Fruit fly (Drosophila melanogaster) whole organism, embryonic: Measurements from ENCODE around the gene Ugt316A1.

Experiments
- Atf3 ChIP-seq: fragments of 200-800 bp; sonication (Bioruptor generic); optimal IDR thresholded peaks from 3 replicates; lab custom pipeline; 2016; ENCODE audit warnings: missing biosample characterization, missing genetic modification characterization
- B-H1 ChIP-seq: fragments of 200-800 bp; sonication (Bioruptor generic); IDR thresholded peaks from 3 replicates; pipeline ENCODE4 v1.3.6; 2022; ENCODE audit warnings: missing biosample characterization, missing genetic modification characterization
- Bgb ChIP-seq: fragments of 200-800 bp; sonication (Bioruptor generic); IDR thresholded peaks from 2 replicates; pipeline ENCODE4 v1.3.6; 2022; ENCODE audit warnings: missing biosample characterization, missing genetic modification characterization; ENCODE audit not compliant: partially characterized antibody
- CG10267 ChIP-seq: fragments of 200-800 bp; sonication (Bioruptor generic); optimal IDR thresholded peaks from 2 replicates; lab custom pipeline; 2018; ENCODE audit warnings: missing biosample characterization, mild to moderate bottlenecking, missing genetic modification characterization, moderate library complexity
- CG13624 ChIP-seq: fragments of 200-800 bp; sonication (Bioruptor generic); optimal IDR thresholded peaks from 2 replicates; lab custom pipeline; 2016; ENCODE audit warnings: missing biosample characterization, missing genetic modification characterization
- CG14050 ChIP-seq: fragments of 200-800 bp; sonication (Bioruptor generic); IDR thresholded peaks from 3 replicates; pipeline ENCODE4 v1.3.6; 2022; ENCODE audit warnings: missing biosample characterization, missing genetic modification characterization
- CG15479 ChIP-seq: fragments of 200-800 bp; sonication (Bioruptor generic); optimal IDR thresholded peaks from 3 replicates; lab custom pipeline; 2019; ENCODE audit warnings: missing biosample characterization, mild to moderate bottlenecking, missing genetic modification characterization, moderate library complexity
- CG17186 ChIP-seq: fragments of 200-800 bp; sonication (Bioruptor generic); optimal IDR thresholded peaks from 3 replicates; lab custom pipeline; 2017; ENCODE audit warnings: missing biosample characterization, missing genetic modification reagents, missing genetic modification characterization
- CG18476 ChIP-seq: fragments of 200-800 bp; sonication (Bioruptor generic); optimal IDR thresholded peaks from 2 replicates; lab custom pipeline; 2016; ENCODE audit warnings: missing biosample characterization, mild to moderate bottlenecking, missing genetic modification characterization
- CG30431 ChIP-seq: fragments of 200-800 bp; sonication (Bioruptor generic); optimal IDR thresholded peaks from 2 replicates; lab custom pipeline; 2017; ENCODE audit warnings: missing biosample characterization, missing genetic modification characterization
- CG31224 ChIP-seq: fragments of 200-800 bp; sonication (Bioruptor generic); IDR thresholded peaks from 2 replicates; pipeline ENCODE4 v1.3.6; 2022; ENCODE audit warnings: missing biosample characterization, missing genetic modification characterization
- CG32772 ChIP-seq: fragments of 200-800 bp; sonication (Bioruptor generic); IDR thresholded peaks from 2 replicates; pipeline ENCODE4 v1.3.6; 2022; ENCODE audit warnings: missing biosample characterization, missing genetic modification characterization
- CG33213 ChIP-seq: fragments of 200-800 bp; sonication (Bioruptor generic); optimal IDR thresholded peaks from 3 replicates; lab custom pipeline; 2016; ENCODE audit warnings: missing biosample characterization, missing genetic modification characterization
- CG43689 ChIP-seq: fragments of 200-800 bp; sonication (Bioruptor generic); IDR thresholded peaks from 2 replicates; pipeline ENCODE4 v1.3.6; 2022; ENCODE audit warnings: missing biosample characterization, missing genetic modification characterization
- CG4424 ChIP-seq: fragments of 200-800 bp; sonication (Bioruptor generic); optimal IDR thresholded peaks from 3 replicates; lab custom pipeline; 2016; ENCODE audit warnings: missing biosample characterization, missing genetic modification characterization
- CG6791 ChIP-seq: fragments of 200-800 bp; sonication (Bioruptor generic); IDR thresholded peaks from 3 replicates; pipeline ENCODE4 v1.3.6; 2022; ENCODE audit warnings: missing biosample characterization, missing genetic modification characterization; ENCODE audit not compliant: partially characterized antibody
- CG7987 ChIP-seq: fragments of 200-800 bp; sonication (Bioruptor generic); optimal IDR thresholded peaks from 2 replicates; lab custom pipeline; 2018; ENCODE audit warnings: missing biosample characterization, mild to moderate bottlenecking, missing genetic modification characterization, moderate library complexity
- CG8281 ChIP-seq: fragments of 200-800 bp; sonication (Bioruptor generic); optimal IDR thresholded peaks from 2 replicates; lab custom pipeline; 2018; ENCODE audit warnings: missing biosample characterization, mild to moderate bottlenecking, missing genetic modification characterization, moderate library complexity
- CG8944 ChIP-seq: fragments of 200-800 bp; sonication (Bioruptor generic); optimal IDR thresholded peaks from 3 replicates; lab custom pipeline; 2016; ENCODE audit warnings: missing biosample characterization, missing genetic modification characterization
- CG9817 ChIP-seq: fragments of 200-800 bp; sonication (Bioruptor generic); optimal IDR thresholded peaks from 2 replicates; lab custom pipeline; 2018; ENCODE audit warnings: missing biosample characterization, mild to moderate bottlenecking, missing genetic modification characterization, moderate library complexity
- CrebB ChIP-seq: fragments of 200-800 bp; sonication (Bioruptor generic); optimal IDR thresholded peaks from 3 replicates; lab custom pipeline; 2018; ENCODE audit warnings: missing biosample characterization, mild to moderate bottlenecking, missing genetic modification characterization
- Dref ChIP-seq: fragments of 200-800 bp; sonication (Bioruptor generic); IDR thresholded peaks from 2 replicates; pipeline ENCODE4 v1.3.6; 2022; ENCODE audit warnings: missing biosample characterization, missing genetic modification characterization
- Elba2 ChIP-seq: fragments of 200-800 bp; sonication (Bioruptor generic); optimal IDR thresholded peaks from 3 replicates; lab custom pipeline; 2016; ENCODE audit warnings: missing biosample characterization, missing genetic modification characterization
- HHEX ChIP-seq: fragments of 200-800 bp; sonication (Bioruptor generic); optimal IDR thresholded peaks from 3 replicates; lab custom pipeline; 2017; ENCODE audit warnings: missing biosample characterization, mild to moderate bottlenecking, missing genetic modification characterization, missing genetic modification reagents
- Hand ChIP-seq: fragments of 200-800 bp; sonication (Bioruptor generic); optimal IDR thresholded peaks from 2 replicates; lab custom pipeline; 2017; ENCODE audit warnings: mild to moderate bottlenecking, missing biosample characterization, missing genetic modification reagents, missing genetic modification characterization
- Hey ChIP-seq: fragments of 200-800 bp; sonication (Bioruptor generic); optimal IDR thresholded peaks from 3 replicates; lab custom pipeline; 2018; ENCODE audit warnings: missing biosample characterization, mild to moderate bottlenecking, missing genetic modification characterization
- Lpt ChIP-seq: fragments of >200 bp; optimal IDR thresholded peaks from 2 replicates; lab custom pipeline; 2018; ENCODE audit warnings: missing biosample characterization, missing genetic modification characterization
- NFAT ChIP-seq: fragments of 200-800 bp; sonication (Bioruptor generic); IDR thresholded peaks from 2 replicates; pipeline ENCODE4 v1.3.6; 2022; ENCODE audit warnings: missing biosample characterization, missing genetic modification characterization
- Pdp1 ChIP-seq, 2 experiments: fragments of 200-800 bp; sonication (Bioruptor generic); optimal IDR thresholded peaks; 3 replicates each; lab custom pipeline; 2016; ENCODE audit warnings: missing biosample characterization in 2 of 2, missing genetic modification characterization in 2 of 2, mild to moderate bottlenecking in 1 of 2, moderate library complexity in 1 of 2
- Ravus ChIP-seq: fragments of 200-800 bp; sonication (Bioruptor generic); IDR thresholded peaks from 2 replicates; pipeline ENCODE4 v1.3.6; 2022; ENCODE audit warnings: missing biosample characterization, missing genetic modification characterization
- Six4 ChIP-seq: fragments of 200-800 bp; sonication (Bioruptor generic); optimal IDR thresholded peaks from 2 replicates; lab custom pipeline; 2016; ENCODE audit warnings: missing biosample characterization, missing genetic modification characterization
- Sry-β ChIP-seq: fragments of 200-800 bp; sonication (Bioruptor generic); optimal IDR thresholded peaks from 2 replicates; lab custom pipeline; 2018; ENCODE audit warnings: missing biosample characterization, mild to moderate bottlenecking, missing genetic modification characterization, moderate library complexity
- Trl ChIP-seq, 3 experiments: fragments of >200 bp in 2 of 3; fragments of 200-800 bp in 1 of 3; sonication (Bioruptor generic) in 1 of 3; optimal IDR thresholded peaks; 2 replicates in 1 of 3; 3 replicates in 2 of 3; lab custom pipeline; 2016 to 2017; ENCODE audit warnings: missing biosample characterization in 1 of 3, missing genetic modification characterization in 1 of 3
- abd-A ChIP-seq: fragments of 200-800 bp; sonication (Bioruptor generic); optimal IDR thresholded peaks from 3 replicates; lab custom pipeline; 2019; ENCODE audit warnings: missing biosample characterization, mild to moderate bottlenecking, missing genetic modification characterization, moderate library complexity
- cad ChIP-seq: fragments of >200 bp; optimal IDR thresholded peaks from 2 replicates; lab custom pipeline; 2017; ENCODE audit warnings: missing biosample characterization, missing genetic modification characterization
- dpn ChIP-seq, 2 experiments: fragments of 200-800 bp; sonication (Bioruptor generic); optimal IDR thresholded peaks; 3 replicates each; lab custom pipeline; 2016; ENCODE audit warnings: missing biosample characterization in 2 of 2, missing genetic modification characterization in 2 of 2
- eve ChIP-seq, 2 experiments: fragments of >200 bp; optimal IDR thresholded peaks; 2 replicates each; lab custom pipeline; 2017; ENCODE audit warnings: missing biosample characterization in 2 of 2, missing genetic modification characterization in 2 of 2
- fu2 ChIP-seq: fragments of 200-800 bp; sonication (Bioruptor generic); optimal IDR thresholded peaks from 2 replicates; lab custom pipeline; 2016; ENCODE audit warnings: missing biosample characterization, missing genetic modification characterization
- gro ChIP-seq: fragments of 200-800 bp; sonication (Bioruptor generic); optimal IDR thresholded peaks from 2 replicates; lab custom pipeline; 2016; ENCODE audit warnings: missing biosample characterization, missing genetic modification characterization
- lbe ChIP-seq: fragments of 200-800 bp; sonication (Bioruptor generic); optimal IDR thresholded peaks from 2 replicates; lab custom pipeline; 2016; ENCODE audit warnings: missing biosample characterization, mild to moderate bottlenecking, missing genetic modification characterization
- phol ChIP-seq: fragments of 200-800 bp; sonication (Bioruptor generic); optimal IDR thresholded peaks from 3 replicates; lab custom pipeline; 2018; ENCODE audit warnings: missing biosample characterization, mild to moderate bottlenecking, missing genetic modification characterization, moderate library complexity
- repo ChIP-seq: fragments of 200-800 bp; sonication (Bioruptor generic); optimal IDR thresholded peaks from 2 replicates; lab custom pipeline; 2016; ENCODE audit warnings: missing biosample characterization, missing genetic modification characterization
- sim ChIP-seq: fragments of 200-800 bp; sonication (Bioruptor generic); IDR thresholded peaks from 2 replicates; pipeline ENCODE4 v1.3.6; 2022; ENCODE audit warnings: missing biosample characterization, missing genetic modification characterization
- sna ChIP-seq: fragments of 200-800 bp; sonication (Bioruptor generic); IDR thresholded peaks from 2 replicates; pipeline ENCODE4 v1.3.6; 2022; ENCODE audit warnings: missing biosample characterization, missing genetic modification characterization; ENCODE audit not compliant: partially characterized antibody
- sob ChIP-seq: fragments of 200-800 bp; sonication (Bioruptor generic); IDR thresholded peaks from 2 replicates; pipeline ENCODE4 v1.3.6; 2022; ENCODE audit warnings: missing biosample characterization, missing genetic modification characterization
- sqz ChIP-seq: fragments of 200-800 bp; sonication (Bioruptor generic); optimal IDR thresholded peaks from 3 replicates; lab custom pipeline; 2018; ENCODE audit warnings: missing biosample characterization, mild to moderate bottlenecking, missing genetic modification characterization
- vnd ChIP-seq: fragments of 200-800 bp; sonication (Bioruptor generic); IDR thresholded peaks from 3 replicates; pipeline ENCODE4 v1.3.6; 2022; ENCODE audit warnings: missing biosample characterization, missing genetic modification characterization; ENCODE audit not compliant: partially characterized antibody
- wdn ChIP-seq: fragments of 200-800 bp; sonication (Bioruptor generic); IDR thresholded peaks from 2 replicates; pipeline ENCODE4 v1.3.6; 2022; ENCODE audit warnings: missing biosample characterization, missing genetic modification characterization
- zen2 ChIP-seq: fragments of 200-800 bp; sonication (Bioruptor generic); IDR thresholded peaks from 3 replicates; pipeline ENCODE4 v1.3.6; 2022; ENCODE audit warnings: missing biosample characterization, missing genetic modification characterization; ENCODE audit not compliant: partially characterized antibody
- zfh1 ChIP-seq: fragments of 200-800 bp; sonication (Bioruptor generic); IDR thresholded peaks from 3 replicates; pipeline ENCODE4 v1.3.6; 2022; ENCODE audit warnings: missing biosample characterization, missing genetic modification characterization

Ugt316A1 gene

DNA sequence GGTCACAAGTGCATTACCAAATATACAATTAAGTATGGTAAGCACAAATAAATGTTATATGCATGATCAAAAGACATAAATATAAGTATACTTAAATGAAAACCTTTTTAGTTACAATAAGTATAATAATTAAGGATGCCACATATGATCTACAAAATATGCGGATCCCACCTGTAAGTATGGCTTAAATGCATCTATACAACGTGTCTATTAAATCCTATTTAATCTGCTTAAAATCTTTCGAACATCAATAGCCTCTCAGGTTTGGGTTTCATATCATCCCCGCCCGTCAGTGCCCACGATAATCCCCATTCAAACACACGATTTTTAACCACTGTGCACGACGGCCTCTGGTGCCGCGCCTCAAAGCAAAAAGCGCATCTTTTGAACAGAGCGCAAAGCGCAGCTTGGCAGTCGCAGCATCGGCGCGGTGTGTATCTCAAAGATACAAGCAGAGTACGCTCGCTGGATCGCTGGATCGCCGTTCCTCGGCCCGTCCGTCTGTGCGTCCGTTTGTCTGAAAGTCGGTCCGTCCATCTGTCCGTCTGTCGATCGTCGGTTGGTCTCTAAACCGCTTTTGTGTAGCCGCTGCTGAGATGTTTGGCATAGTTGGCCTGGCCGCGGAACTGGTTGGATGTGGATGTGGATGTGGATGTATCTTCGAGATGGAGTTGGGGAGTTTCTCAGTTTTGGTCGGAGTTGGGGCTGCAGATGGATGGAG, 20.8 kb downstream of the Ugt316A1 start (continued):
- TF ChIP-seq Dref (GFP tag; lab: Robert Waterston, UW) (no peak), abd-A (tag; lab: Kevin White, UChicago) (no peak), CG33213 (GFP tag; lab: Kevin White, UChicago) (no peak), CG15479 (GFP tag; lab: Kevin White, UChicago) (no peak), CG8281 (tag; lab: Kevin White, UChicago) (no peak), Elba2 (GFP tag; lab: Kevin White, UChicago) (no peak), Sry-β (GFP tag; lab: Kevin White, UChicago) (no peak), zfh1 (GFP tag; lab: Robert Waterston, UW) (no peak), CG7987 (GFP tag; lab: Kevin White, UChicago) (no peak), Ravus (GFP tag; lab: Robert Waterston, UW) (no peak), gro (GFP tag; lab: Kevin White, UChicago) (no peak), Six4 (no peak), Trl (optimal IDR thresholded peaks at IDR 0.05; lab: Kevin White, UChicago) (no peak), Trl (GFP tag; optimal IDR thresholded peaks at IDR 0.05; lab: Kevin White, UChicago) (no peak), dpn (GFP tag; optimal IDR thresholded peaks at IDR 0.05; lab: Kevin White, UChicago) (no peak), CG14050 (GFP tag; lab: Robert Waterston, UW) (no peak), phol (tag; lab: Kevin White, UChicago) (peak; percentile 38), CG8944 (no peak), CG30431 (GFP tag; lab: Kevin White, UChicago) (no peak), CG32772 (GFP tag; lab: Robert Waterston, UW) (no peak), repo (GFP tag; lab: Kevin White, UChicago) (no peak), Atf3 (GFP tag; lab: Kevin White, UChicago) (no peak), CG13624 (GFP tag; lab: Kevin White, UChicago) (no peak), CrebB (tag; lab: Kevin White, UChicago) (no peak), zen2 (no peak), Hey (tag; lab: Kevin White, UChicago) (no peak), Bgb (GFP tag; lab: Robert Waterston, UW) (no peak), CG9817 (tag; lab: Kevin White, UChicago) (no peak), fu2 (no peak), HHEX (GFP tag; lab: Kevin White, UChicago) (no peak), CG17186 (no peak), Hand (GFP tag; lab: Kevin White, UChicago) (no peak), lbe (peak; percentile 38), CG10267 (peak; percentile 7), cad (GFP tag; lab: Kevin White, UChicago) (no peak), CG31224 (no peak), CG6791 (0 out of 3 replicates have a peak, but pooled peaks have one; percentile 24), sna (no peak), sim (GFP tag; lab: Robert Waterston, UW) (no peak), CG4424 (GFP tag; lab: Kevin White, UChicago) (peak; percentile 31), NFAT (GFP tag; lab: Robert Waterston, UW) (no peak), eve (GFP tag; optimal IDR thresholded peaks at IDR 0.05; lab: Kevin White, UChicago) (peak in 1 of 2 experiments; percentile 74), Pdp1 (GFP tag; optimal IDR thresholded peaks at IDR 0.05; lab: Kevin White, UChicago) (no peak), B-H1 (GFP tag; lab: Robert Waterston, UW) (no peak), CG18476 (peak; percentile 2), sqz (GFP tag; lab: Kevin White, UChicago) (no peak), Lpt (GFP tag; lab: Kevin White, UChicago) (no peak), CG43689 (no peak), wdn (no peak), vnd (GFP tag; lab: Robert Waterston, UW) (no peak), sob (GFP tag; lab: Robert Waterston, UW) (no peak)
